Fruit fly (Drosophila melanogaster): ENCODE data around the gene spn-D.
A peak's percentile ranks its signal among the peaks of the same experiment; 100 is the strongest.

Gene spn-D

DNA sequence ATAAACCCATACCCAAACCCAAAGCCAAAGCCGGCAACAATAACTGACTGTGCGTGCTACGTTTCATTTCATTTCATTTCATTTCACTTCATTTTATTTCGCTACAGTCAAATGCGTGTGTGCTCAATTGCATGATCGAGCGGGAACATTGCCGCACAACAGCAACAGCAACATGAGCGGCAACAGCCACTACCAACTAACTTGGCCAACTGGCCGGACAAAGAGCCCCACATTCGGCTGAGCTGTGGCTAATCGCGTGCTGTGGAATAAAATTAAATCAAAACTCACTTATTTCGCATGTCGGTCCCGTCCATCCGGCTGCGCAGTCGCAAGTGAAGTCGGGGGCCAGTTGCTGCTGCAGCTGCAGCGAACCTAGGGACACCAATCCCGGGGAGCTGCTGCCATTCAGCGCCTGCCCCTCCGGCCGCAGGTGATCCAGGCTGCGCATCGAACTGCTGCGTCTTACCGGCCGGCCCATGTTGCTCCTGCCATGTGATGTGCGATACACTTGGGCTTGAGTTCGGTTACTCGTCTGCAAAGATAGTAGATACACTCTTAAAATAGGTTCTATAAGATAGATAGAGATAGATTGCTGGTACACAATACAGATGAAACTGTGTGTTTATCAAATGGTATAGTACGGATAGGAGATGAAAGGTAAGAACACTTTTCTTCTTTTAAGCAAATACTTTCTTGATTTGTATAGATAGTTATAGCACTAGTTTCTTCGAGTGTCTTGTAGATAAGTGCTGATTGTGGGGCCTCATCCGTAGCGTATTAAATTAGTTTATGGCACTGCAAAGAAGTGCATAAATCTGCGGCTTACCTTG lies 13.2 kb downstream of the spn-D start:
- 0 out of 2 replicates have a peak, but pooled peaks have one; percentile 24 for TF ChIP-seq Drgx (GFP tag; IDR thresholded peaks at IDR 0.05)
- peak in 1 of 2 experiments; percentile 29 for TF ChIP-seq bsh (GFP tag; optimal IDR thresholded peaks at IDR 0.05)
- TF ChIP-seq Med (GFP tag), result no peak
- peak; percentile 37 for TF ChIP-seq nom (GFP tag; optimal IDR thresholded peaks at IDR 0.05)

DNA sequence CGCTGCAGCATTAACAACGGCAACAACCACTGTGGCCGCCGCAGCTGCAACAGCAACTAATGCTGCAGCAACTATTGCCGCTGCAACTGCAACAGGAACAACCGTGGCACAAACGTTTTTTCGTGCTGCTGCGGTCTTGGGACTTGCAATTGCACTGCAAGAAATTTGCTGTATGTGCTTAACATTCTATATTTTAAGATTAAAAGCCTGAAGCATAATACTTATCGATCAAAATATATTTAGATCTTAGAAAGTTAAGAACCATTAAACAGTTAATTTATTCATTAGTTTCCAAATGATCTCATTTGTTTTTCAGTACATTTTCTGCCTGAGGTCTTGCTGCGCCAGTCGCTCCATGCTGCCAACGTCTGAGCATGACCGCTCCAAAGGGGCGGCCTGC lies 15.6 kb downstream of the spn-D start:
- TF ChIP-seq nom (GFP tag; optimal IDR thresholded peaks at IDR 0.05) (no peak), CG5180 (GFP tag; optimal IDR thresholded peaks at IDR 0.05) (no peak), odd (GFP tag; optimal IDR thresholded peaks at IDR 0.05) (no peak), abd-A (tag; optimal IDR thresholded peaks at IDR 0.05) (no peak), CG32767 (GFP tag; IDR thresholded peaks at IDR 0.05) (no peak), Drgx (GFP tag; IDR thresholded peaks at IDR 0.05) (peak; percentile 81), psq (GFP tag; optimal IDR thresholded peaks at IDR 0.05) (no peak), Hr39 (optimal IDR thresholded peaks at IDR 0.05) (no peak), bsh (GFP tag; optimal IDR thresholded peaks at IDR 0.05) (peak in 1 of 2 experiments; percentile 33), tgo (GFP tag; IDR thresholded peaks at IDR 0.05) (no peak), dmrt11E (tag; optimal IDR thresholded peaks at IDR 0.05) (no peak), tx (GFP tag; optimal IDR thresholded peaks at IDR 0.05) (no peak), ATbp (GFP tag; optimal IDR thresholded peaks at IDR 0.05) (no peak), gcm (GFP tag; optimal IDR thresholded peaks at IDR 0.05) (no peak), Sin3A (optimal IDR thresholded peaks at IDR 0.05) (no peak), klu (GFP tag; IDR thresholded peaks at IDR 0.05) (no peak), fd102C (GFP tag; optimal IDR thresholded peaks at IDR 0.05) (no peak)

DNA sequence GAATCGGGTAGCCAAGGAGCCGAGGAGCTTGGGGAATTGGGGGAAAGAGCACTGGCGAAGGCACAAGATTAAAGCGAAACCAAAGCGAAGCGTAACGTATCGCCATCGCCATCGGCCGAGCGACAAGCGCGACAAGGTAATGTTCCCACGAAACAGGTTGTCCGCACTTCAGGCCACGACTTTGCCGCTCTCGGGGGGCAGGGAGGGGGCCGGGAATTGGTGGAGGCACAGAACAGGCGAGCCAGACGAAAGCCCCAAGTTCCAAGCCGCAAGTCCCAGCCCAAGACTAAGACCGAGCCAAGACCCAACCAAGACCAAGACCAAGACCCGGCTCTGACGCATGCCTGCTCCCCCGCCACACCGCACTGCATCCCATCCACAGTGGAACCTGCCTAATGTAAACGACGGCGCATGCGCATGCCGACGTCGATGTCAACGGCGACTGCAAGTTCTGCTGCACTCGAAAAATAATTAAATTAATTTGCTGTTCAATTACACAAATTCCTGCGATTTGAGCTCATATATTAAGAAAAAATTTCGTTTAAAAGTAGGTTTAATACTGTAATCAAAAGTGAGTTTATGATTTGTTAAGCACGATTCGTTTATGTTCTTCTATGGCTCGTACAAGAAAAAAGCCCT lies 20.5 kb downstream of the spn-D start:
- TF ChIP-seq CG4328 (GFP tag; optimal IDR thresholded peaks at IDR 0.05) (no peak), CG31441 (GFP tag; IDR thresholded peaks at IDR 0.05) (peak; percentile 17; the same call in 1 of the 2 replicates), CG8765 (GFP tag; IDR thresholded peaks at IDR 0.05) (no peak), CG1792 (GFP tag; optimal IDR thresholded peaks at IDR 0.05) (no peak), CG1603 (tag; optimal IDR thresholded peaks at IDR 0.05) (peak; percentile 38), CG12299 (tag; optimal IDR thresholded peaks at IDR 0.05) (no peak), CG10565 (GFP tag; optimal IDR thresholded peaks at IDR 0.05) (no peak), so (GFP tag; IDR thresholded peaks at IDR 0.05) (no peak), CG1647 (GFP tag; optimal IDR thresholded peaks at IDR 0.05) (no peak), sob (GFP tag; IDR thresholded peaks at IDR 0.05) (no peak), da (GFP tag; optimal IDR thresholded peaks at IDR 0.05) (no peak), CG1832 (GFP tag; optimal IDR thresholded peaks at IDR 0.05) (no peak), CG12744 (GFP tag; optimal IDR thresholded peaks at IDR 0.05) (no peak), sqz (GFP tag; optimal IDR thresholded peaks at IDR 0.05) (no peak), insv (GFP tag; optimal IDR thresholded peaks at IDR 0.05) (no peak), ssp (GFP tag; IDR thresholded peaks at IDR 0.05) (no peak), D19A (tag; optimal IDR thresholded peaks at IDR 0.05) (no peak), eyg (GFP tag; optimal IDR thresholded peaks at IDR 0.05) (no peak), Scr (GFP tag; IDR thresholded peaks at IDR 0.05; ENCODE audit: partially characterized antibody) (no peak), Dek (tag; optimal IDR thresholded peaks at IDR 0.05) (no peak), fd64A (GFP tag; optimal IDR thresholded peaks at IDR 0.05) (no peak), CG7987 (GFP tag; optimal IDR thresholded peaks at IDR 0.05) (no peak), nmo (GFP tag; optimal IDR thresholded peaks at IDR 0.05) (peak; percentile 3), dati (GFP tag; IDR thresholded peaks at IDR 0.05) (no peak), CG14050 (GFP tag; IDR thresholded peaks at IDR 0.05) (no peak), Stat92E (GFP tag; optimal IDR thresholded peaks at IDR 0.05) (no peak), CG18262 (tag; optimal IDR thresholded peaks at IDR 0.05) (peak; percentile 10), CG4617 (GFP tag; optimal IDR thresholded peaks at IDR 0.05; ENCODE audit: borderline replicate concordance) (no peak)

Data from whole organism, embryonic.